Fruit fly (Drosophila melanogaster) whole organism, embryonic: ENCODE measurements around the gene Vps39.

ENCODE experiments used
- Asciz ChIP-seq: fragments of 200-800 bp; sonication (Bioruptor generic); optimal IDR thresholded peaks from 2 replicates; lab custom pipeline; 2017; ENCODE audit warnings: missing biosample characterization, mild to moderate bottlenecking, missing genetic modification characterization, missing genetic modification reagents
- Atf3 ChIP-seq: fragments of 200-800 bp; sonication (Bioruptor generic); optimal IDR thresholded peaks from 3 replicates; lab custom pipeline; 2016; ENCODE audit warnings: missing biosample characterization, missing genetic modification characterization
- CG10565 ChIP-seq: fragments of 200-800 bp; sonication (Bioruptor generic); optimal IDR thresholded peaks from 3 replicates; lab custom pipeline; 2016; ENCODE audit warnings: missing biosample characterization, mild to moderate bottlenecking, missing genetic modification characterization
- CG11456 ChIP-seq: fragments of 200-800 bp; sonication (Bioruptor generic); IDR thresholded peaks from 3 replicates; pipeline ENCODE4 v1.3.6; 2022; ENCODE audit warnings: missing biosample characterization, missing genetic modification characterization
- CG11560 ChIP-seq: fragments of 200-800 bp; sonication (Bioruptor generic); IDR thresholded peaks from 3 replicates; pipeline ENCODE4 v1.3.6; 2022; ENCODE audit warnings: missing biosample characterization, missing genetic modification characterization
- CG11723 ChIP-seq: fragments of 200-800 bp; sonication (Bioruptor generic); optimal IDR thresholded peaks from 2 replicates; lab custom pipeline; 2017; ENCODE audit warnings: missing biosample characterization, mild to moderate bottlenecking, missing genetic modification characterization
- CG13624 ChIP-seq: fragments of 200-800 bp; sonication (Bioruptor generic); optimal IDR thresholded peaks from 2 replicates; lab custom pipeline; 2016; ENCODE audit warnings: missing biosample characterization, missing genetic modification characterization
- CG14441 ChIP-seq: fragments of 200-800 bp; sonication (Bioruptor generic); IDR thresholded peaks from 2 replicates; pipeline ENCODE4 v1.3.6; 2022; ENCODE audit warnings: missing biosample characterization, missing genetic modification characterization
- CG14860 ChIP-seq: fragments of 200-800 bp; sonication (Bioruptor generic); IDR thresholded peaks from 3 replicates; pipeline ENCODE4 v1.3.6; 2022; ENCODE audit warnings: missing biosample characterization, missing genetic modification characterization; ENCODE audit not compliant: partially characterized antibody
- CG15514 ChIP-seq: fragments of 200-800 bp; sonication (Bioruptor generic); optimal IDR thresholded peaks from 3 replicates; lab custom pipeline; 2017; ENCODE audit warnings: missing biosample characterization, missing genetic modification characterization, mild to moderate bottlenecking, moderate library complexity, missing genetic modification reagents
- CG18599 ChIP-seq: fragments of 200-800 bp; sonication (Bioruptor generic); optimal IDR thresholded peaks from 3 replicates; lab custom pipeline; 2017; ENCODE audit warnings: missing biosample characterization, missing genetic modification characterization, mild to moderate bottlenecking, moderate library complexity, missing genetic modification reagents
- CG2120 ChIP-seq: fragments of 200-800 bp; sonication (Bioruptor generic); optimal IDR thresholded peaks from 3 replicates; lab custom pipeline; 2016; ENCODE audit warnings: missing biosample characterization, missing genetic modification characterization
- CG2889 ChIP-seq: fragments of 200-800 bp; sonication (Bioruptor generic); IDR thresholded peaks from 3 replicates; pipeline ENCODE4 v1.3.6; 2022; ENCODE audit warnings: missing biosample characterization, missing genetic modification characterization
- CG3281 ChIP-seq: fragments of 200-800 bp; sonication (Bioruptor generic); optimal IDR thresholded peaks from 3 replicates; lab custom pipeline; 2017; ENCODE audit warnings: missing biosample characterization, mild to moderate bottlenecking, missing genetic modification characterization
- CG34422 ChIP-seq: fragments of 200-800 bp; sonication (Bioruptor generic); IDR thresholded peaks from 3 replicates; pipeline ENCODE4 v1.3.6; 2022; ENCODE audit warnings: missing biosample characterization, missing genetic modification characterization
- CG4328 ChIP-seq: fragments of 200-800 bp; sonication (Bioruptor generic); optimal IDR thresholded peaks from 3 replicates; lab custom pipeline; 2017; ENCODE audit warnings: missing biosample characterization, missing genetic modification reagents, missing genetic modification characterization
- CG6765 ChIP-seq: fragments of 200-800 bp; sonication (Bioruptor generic); optimal IDR thresholded peaks from 3 replicates; lab custom pipeline; 2017; ENCODE audit warnings: missing biosample characterization, mild to moderate bottlenecking, missing genetic modification characterization
- CG6813 ChIP-seq: fragments of 200-800 bp; sonication (Bioruptor generic); optimal IDR thresholded peaks from 2 replicates; lab custom pipeline; 2017; ENCODE audit warnings: missing biosample characterization, missing genetic modification characterization, mild to moderate bottlenecking, moderate library complexity, missing genetic modification reagents
- CG7556 ChIP-seq: fragments of 200-800 bp; sonication (Bioruptor generic); optimal IDR thresholded peaks from 2 replicates; lab custom pipeline; 2017; ENCODE audit warnings: missing biosample characterization, mild to moderate bottlenecking, missing genetic modification characterization
- CG8359 ChIP-seq: fragments of 200-800 bp; sonication (Bioruptor generic); optimal IDR thresholded peaks from 2 replicates; lab custom pipeline; 2017; ENCODE audit warnings: missing biosample characterization, mild to moderate bottlenecking, missing genetic modification characterization, borderline replicate concordance
- CG9932 ChIP-seq: fragments of 200-800 bp; sonication (Bioruptor generic); IDR thresholded peaks from 2 replicates; pipeline ENCODE4 v1.3.6; 2022; ENCODE audit warnings: missing biosample characterization, missing genetic modification characterization
- Dbx ChIP-seq: fragments of 200-800 bp; sonication (Bioruptor generic); IDR thresholded peaks from 3 replicates; pipeline ENCODE4 v1.3.6; 2022; ENCODE audit warnings: missing biosample characterization, missing genetic modification characterization
- Dref ChIP-seq: fragments of 200-800 bp; sonication (Bioruptor generic); IDR thresholded peaks from 2 replicates; pipeline ENCODE4 v1.3.6; 2022; ENCODE audit warnings: missing biosample characterization, missing genetic modification characterization
- ERR ChIP-seq: fragments of 200-800 bp; sonication (Bioruptor generic); optimal IDR thresholded peaks from 2 replicates; lab custom pipeline; 2016; ENCODE audit warnings: missing biosample characterization, missing genetic modification characterization
- Gug ChIP-seq: fragments of 200-800 bp; sonication (Bioruptor generic); IDR thresholded peaks from 4 replicates; pipeline ENCODE4 v1.3.6; 2022; ENCODE audit warnings: missing biosample characterization, missing genetic modification characterization
- Hmx ChIP-seq: fragments of 200-800 bp; sonication (Bioruptor generic); optimal IDR thresholded peaks from 2 replicates; lab custom pipeline; 2016; ENCODE audit warnings: missing biosample characterization, missing genetic modification characterization
- Hsf ChIP-seq: fragments of 200-800 bp; sonication (Bioruptor generic); optimal IDR thresholded peaks from 3 replicates; lab custom pipeline; 2016; ENCODE audit warnings: missing biosample characterization, missing genetic modification characterization
- NfI ChIP-seq: fragments of 200-800 bp; sonication (Bioruptor generic); optimal IDR thresholded peaks from 3 replicates; lab custom pipeline; 2018; ENCODE audit warnings: missing biosample characterization, mild to moderate bottlenecking, missing genetic modification characterization, moderate library complexity
- Oaz ChIP-seq: fragments of 200-800 bp; sonication (Bioruptor generic); IDR thresholded peaks from 2 replicates; pipeline ENCODE4 v1.3.6; 2022; ENCODE audit warnings: missing biosample characterization, missing genetic modification characterization
- Pdp1 ChIP-seq, 2 experiments: fragments of 200-800 bp; sonication (Bioruptor generic); optimal IDR thresholded peaks; 3 replicates each; lab custom pipeline; 2016; ENCODE audit warnings: missing biosample characterization in 2 of 2, missing genetic modification characterization in 2 of 2, mild to moderate bottlenecking in 1 of 2, moderate library complexity in 1 of 2
- Ptx1 ChIP-seq: fragments of 200-800 bp; sonication (Bioruptor generic); IDR thresholded peaks from 2 replicates; pipeline ENCODE4 v1.3.6; 2022; ENCODE audit warnings: missing biosample characterization, missing genetic modification characterization
- ac ChIP-seq: fragments of 200-800 bp; sonication (Bioruptor generic); optimal IDR thresholded peaks from 3 replicates; lab custom pipeline; 2017; ENCODE audit warnings: missing biosample characterization, mild to moderate bottlenecking, missing genetic modification characterization
- al ChIP-seq: fragments of 200-800 bp; sonication (Bioruptor generic); IDR thresholded peaks from 2 replicates; pipeline ENCODE4 v1.3.6; 2022; ENCODE audit warnings: missing biosample characterization, missing genetic modification characterization
- bbx ChIP-seq: fragments of 200-800 bp; sonication (Bioruptor generic); IDR thresholded peaks from 2 replicates; pipeline ENCODE4 v1.3.6; 2022; ENCODE audit warnings: missing biosample characterization, missing genetic modification characterization; ENCODE audit not compliant: partially characterized antibody
- chm ChIP-seq: fragments of 200-800 bp; sonication (Bioruptor generic); IDR thresholded peaks from 2 replicates; pipeline ENCODE4 v1.3.6; 2022; ENCODE audit warnings: missing biosample characterization, missing genetic modification characterization
- dati ChIP-seq: fragments of 200-800 bp; sonication (Bioruptor generic); IDR thresholded peaks from 2 replicates; pipeline ENCODE4 v1.3.6; 2022; ENCODE audit warnings: missing biosample characterization, missing genetic modification characterization
- dimm ChIP-seq: fragments of 200-800 bp; sonication (Bioruptor generic); IDR thresholded peaks from 2 replicates; pipeline ENCODE4 v1.3.6; 2022; ENCODE audit warnings: missing biosample characterization, missing genetic modification characterization
- ems ChIP-seq: fragments of 200-800 bp; sonication (Bioruptor generic); optimal IDR thresholded peaks from 3 replicates; lab custom pipeline; 2016; ENCODE audit warnings: missing biosample characterization, missing genetic modification characterization
- gsb ChIP-seq: fragments of 200-800 bp; sonication (Bioruptor generic); IDR thresholded peaks from 2 replicates; pipeline ENCODE4 v1.3.6; 2022; ENCODE audit warnings: missing biosample characterization, missing genetic modification characterization
- lmd ChIP-seq: fragments of 200-800 bp; sonication (Bioruptor generic); IDR thresholded peaks from 2 replicates; pipeline ENCODE4 v1.3.6; 2022; ENCODE audit warnings: missing biosample characterization, missing genetic modification characterization
- nmo ChIP-seq: fragments of 200-800 bp; sonication (Bioruptor generic); optimal IDR thresholded peaks from 2 replicates; lab custom pipeline; 2018; ENCODE audit warnings: missing biosample characterization, mild to moderate bottlenecking, missing genetic modification characterization, moderate library complexity
- pfk ChIP-seq: fragments of 200-800 bp; sonication (Bioruptor generic); optimal IDR thresholded peaks from 2 replicates; lab custom pipeline; 2018; ENCODE audit warnings: missing biosample characterization, mild to moderate bottlenecking, missing genetic modification characterization, moderate library complexity
- phol ChIP-seq: fragments of 200-800 bp; sonication (Bioruptor generic); optimal IDR thresholded peaks from 3 replicates; lab custom pipeline; 2018; ENCODE audit warnings: missing biosample characterization, mild to moderate bottlenecking, missing genetic modification characterization, moderate library complexity
- pros ChIP-seq: fragments of 200-800 bp; sonication (Bioruptor generic); optimal IDR thresholded peaks from 3 replicates; lab custom pipeline; 2019; ENCODE audit warnings: missing biosample characterization, mild to moderate bottlenecking, missing genetic modification characterization, moderate library complexity
- row ChIP-seq: fragments of 200-800 bp; sonication (Bioruptor generic); IDR thresholded peaks from 3 replicates; pipeline ENCODE4 v1.3.6; 2022; ENCODE audit warnings: missing biosample characterization, missing genetic modification characterization
- salm ChIP-seq: fragments of 200-800 bp; sonication (Bioruptor generic); optimal IDR thresholded peaks from 2 replicates; lab custom pipeline; 2018; ENCODE audit warnings: missing biosample characterization, mild to moderate bottlenecking, missing genetic modification characterization
- slou ChIP-seq: fragments of 200-800 bp; sonication (Bioruptor generic); optimal IDR thresholded peaks from 3 replicates; lab custom pipeline; 2016; ENCODE audit warnings: missing biosample characterization, missing genetic modification characterization
- sqz ChIP-seq: fragments of 200-800 bp; sonication (Bioruptor generic); optimal IDR thresholded peaks from 3 replicates; lab custom pipeline; 2018; ENCODE audit warnings: missing biosample characterization, mild to moderate bottlenecking, missing genetic modification characterization
- vfl ChIP-seq: fragments of 200-800 bp; sonication (Bioruptor generic); optimal IDR thresholded peaks from 2 replicates; lab custom pipeline; 2016; ENCODE audit warnings: missing biosample characterization, missing genetic modification characterization
- vvl ChIP-seq: fragments of 200-800 bp; sonication (Bioruptor generic); IDR thresholded peaks from 2 replicates; pipeline ENCODE4 v1.3.6; 2022; ENCODE audit warnings: missing biosample characterization, missing genetic modification characterization
- z ChIP-seq: fragments of 200-800 bp; sonication (Bioruptor generic); IDR thresholded peaks from 3 replicates; pipeline ENCODE4 v1.3.6; 2022; ENCODE audit warnings: missing biosample characterization, missing genetic modification characterization

Gene Vps39

dm6 chr3R:18243718-18244170 is 30.5 kb downstream of the Vps39 start (continued):
- TF ChIP-seq sqz (GFP tag; lab: Kevin White, UChicago) (no peak), Asciz (GFP tag; lab: Kevin White, UChicago) (no peak), dati (GFP tag; lab: Robert Waterston, UW) (no peak), lmd (GFP tag; lab: Robert Waterston, UW) (0 out of 2 replicates have a peak, but pooled peaks have one; percentile 8), CG13624 (GFP tag; lab: Kevin White, UChicago) (no peak), Pdp1 (GFP tag; optimal IDR thresholded peaks at IDR 0.05; lab: Kevin White, UChicago) (peak in 1 of 2 experiments; percentile 15), z (GFP tag; lab: Robert Waterston, UW) (no peak; the same call in 2 of the 3 replicates), Atf3 (GFP tag; lab: Kevin White, UChicago) (no peak), bbx (GFP tag; lab: Robert Waterston, UW) (no peak), Gug (GFP tag; lab: Robert Waterston, UW) (peak; percentile 21; the same call in 1 of the 4 replicates), al (GFP tag; lab: Robert Waterston, UW) (no peak), CG3281 (GFP tag; lab: Kevin White, UChicago) (peak; percentile 8), CG10565 (GFP tag; lab: Kevin White, UChicago) (no peak), CG34422 (GFP tag; lab: Robert Waterston, UW) (no peak; the same call in 2 of the 3 replicates), CG14441 (GFP tag; lab: Robert Waterston, UW) (0 out of 2 replicates have a peak, but pooled peaks have one; percentile 30), dimm (GFP tag; lab: Robert Waterston, UW) (no peak), CG6765 (GFP tag; lab: Kevin White, UChicago) (peak; percentile 28), row (GFP tag; lab: Robert Waterston, UW) (peak; percentile 5; the same call in 1 of the 3 replicates), Ptx1 (GFP tag; lab: Robert Waterston, UW) (no peak), Hsf (GFP tag; lab: Kevin White, UChicago) (no peak), vfl (peak; percentile 24), ems (GFP tag; lab: Kevin White, UChicago) (peak; percentile 39), pfk (GFP tag; lab: Kevin White, UChicago) (peak; percentile 2), phol (tag; lab: Kevin White, UChicago) (no peak), salm (tag; lab: Kevin White, UChicago) (no peak), pros (no peak), slou (no peak), chm (GFP tag; lab: Robert Waterston, UW) (peak; percentile 7; the same call in 1 of the 2 replicates), CG14860 (GFP tag; lab: Robert Waterston, UW) (no peak), NfI (GFP tag; lab: Kevin White, UChicago) (no peak), CG18599 (GFP tag; lab: Kevin White, UChicago) (no peak), CG4328 (GFP tag; lab: Kevin White, UChicago) (no peak), CG15514 (GFP tag; lab: Kevin White, UChicago) (peak; percentile 41), ERR (GFP tag; lab: Kevin White, UChicago) (no peak), Oaz (GFP tag; lab: Robert Waterston, UW) (no peak), CG7556 (GFP tag; lab: Kevin White, UChicago) (no peak), nmo (no peak), Dbx (GFP tag; lab: Robert Waterston, UW) (peak; percentile 49; the same call in 1 of the 3 replicates), Hmx (GFP tag; lab: Kevin White, UChicago) (no peak), gsb (GFP tag; lab: Robert Waterston, UW) (no peak), CG2889 (GFP tag; lab: Robert Waterston, UW) (no peak), CG11723 (GFP tag; lab: Kevin White, UChicago) (no peak), Dref (GFP tag; lab: Robert Waterston, UW) (no peak), ac (no peak), CG11560 (tag; lab: Robert Waterston, UW) (no peak), CG8359 (GFP tag; lab: Kevin White, UChicago) (no peak), CG6813 (GFP tag; lab: Kevin White, UChicago) (peak; percentile 44), CG9932 (GFP tag; lab: Robert Waterston, UW) (0 out of 2 replicates have a peak, but pooled peaks have one; percentile 6), CG11456 (GFP tag; lab: Robert Waterston, UW) (peak; percentile 14; the same call in 1 of the 3 replicates), vvl (GFP tag; lab: Robert Waterston, UW) (peak; percentile 71), CG2120 (peak; percentile 2)
